Worm (Caenorhabditis elegans) whole organism, L1 larva: ENCODE measurements around the gene T11G6.3.

ENCODE experiments used
- C16A3.4 ChIP-seq: fragments of 150-350 bp; optimal IDR thresholded peaks from 2 replicates; lab custom pipeline; 2014; ENCODE audit warnings: missing biosample characterization, missing genetic modification characterization
- F16B12.6 ChIP-seq: fragments of 150-350 bp; optimal IDR thresholded peaks from 2 replicates; lab custom pipeline; 2014; ENCODE audit warnings: missing biosample characterization, missing genetic modification characterization
- Y116A8C.19 ChIP-seq: sonication (generic microtip); optimal IDR thresholded peaks from 2 replicates; lab custom pipeline; 2016; ENCODE audit warnings: missing compliant biosample characterization, missing genetic modification characterization, borderline replicate concordance
- aha-1 ChIP-seq: fragments of 150-350 bp; optimal IDR thresholded peaks from 2 replicates; lab custom pipeline; 2014; ENCODE audit warnings: missing biosample characterization, missing genetic modification characterization
- alr-1 ChIP-seq: fragments of 200-800 bp; sonication (Bioruptor generic); optimal IDR thresholded peaks from 2 replicates; lab custom pipeline; 2018; ENCODE audit warnings: borderline replicate concordance, mild to moderate bottlenecking, missing genetic modification characterization, missing compliant biosample characterization
- ama-1 ChIP-seq: fragments of 150-350 bp; optimal IDR thresholded peaks from 2 replicates; lab custom pipeline; 2014
- ceh-63 ChIP-seq: fragments of 200-800 bp; sonication (Bioruptor generic); optimal IDR thresholded peaks from 2 replicates; lab custom pipeline; 2018; ENCODE audit warnings: mild to moderate bottlenecking, missing genetic modification characterization, missing compliant biosample characterization
- egl-13 ChIP-seq: sonication (generic microtip); optimal IDR thresholded peaks from 2 replicates; lab custom pipeline; 2016; ENCODE audit warnings: missing genotype, missing genetic modification reagents, missing genetic modification characterization, missing compliant biosample characterization
- egl-27 ChIP-seq, 2 experiments: fragments of 150-350 bp in 1 of 2; sonication (generic microtip); optimal IDR thresholded peaks; 3 replicates each; lab custom pipeline; 2017 to 2018; ENCODE audit warnings: missing biosample characterization in 2 of 2, missing genetic modification characterization in 2 of 2, missing genetic modification reagents in 2 of 2
- elt-2 ChIP-seq: sonication (generic microtip); optimal IDR thresholded peaks from 2 replicates; lab custom pipeline; 2016; ENCODE audit warnings: missing genetic modification characterization, mild to moderate bottlenecking, inconsistent platforms, missing compliant biosample characterization, missing genetic modification reagents
- elt-3 ChIP-seq, 6 experiments: fragments of 150-350 bp in 1 of 6; sonication (generic microtip); optimal IDR thresholded peaks; 2 replicates each; lab custom pipeline; 2017 to 2018; ENCODE audit warnings: missing biosample characterization in 6 of 6, missing genetic modification characterization in 6 of 6, inconsistent platforms in 1 of 6
- ets-5 ChIP-seq: fragments of 200-800 bp; sonication (Bioruptor generic); IDR thresholded peaks from 2 replicates; pipeline ENCODE4 v1.3.6; 2022; ENCODE audit warnings: missing genetic modification characterization, missing compliant biosample characterization
- fkh-4 ChIP-seq: sonication (generic microtip); optimal IDR thresholded peaks from 2 replicates; lab custom pipeline; 2016; ENCODE audit warnings: missing compliant biosample characterization, missing genetic modification characterization, borderline replicate concordance
- grh-1 ChIP-seq: fragments of 200-800 bp; sonication (Bioruptor generic); IDR thresholded peaks from 2 replicates; pipeline ENCODE4 v1.3.6; 2022; ENCODE audit warnings: missing genetic modification reagents, missing genetic modification characterization, missing compliant biosample characterization
- isw-1 ChIP-seq: fragments of 200-800 bp; sonication (Bioruptor generic); IDR thresholded peaks from 2 replicates; pipeline ENCODE4 v1.3.6; 2022; ENCODE audit warnings: missing genetic modification characterization, missing compliant biosample characterization
- lin-13 ChIP-seq: fragments of 150-350 bp; optimal IDR thresholded peaks from 2 replicates; lab custom pipeline; 2014; ENCODE audit warnings: missing biosample characterization, missing genetic modification reagents, missing genetic modification characterization
- lin-35 ChIP-seq, 2 experiments: fragments of 150-350 bp; optimal IDR thresholded peaks; 2 replicates each; lab custom pipeline; 2014; ENCODE audit warnings: missing biosample characterization in 2 of 2, missing genetic modification characterization in 2 of 2, missing genetic modification reagents in 2 of 2
- lin-39 ChIP-seq: fragments of 150-350 bp; optimal IDR thresholded peaks from 2 replicates; lab custom pipeline; 2014; ENCODE audit warnings: missing biosample characterization, missing genetic modification reagents, missing genetic modification characterization
- lir-3 ChIP-seq: sonication (generic microtip); optimal IDR thresholded peaks from 2 replicates; lab custom pipeline; 2016; ENCODE audit warnings: mild to moderate bottlenecking, missing genetic modification characterization, moderate library complexity, missing compliant biosample characterization; ENCODE audit not compliant: poor library complexity
- lsy-2 ChIP-seq, 2 experiments: fragments of 150-350 bp; optimal IDR thresholded peaks; 2 replicates each; lab custom pipeline; 2014; ENCODE audit warnings: missing biosample characterization in 2 of 2, missing genetic modification characterization in 2 of 2
- nhr-20 ChIP-seq: sonication (generic microtip); optimal IDR thresholded peaks from 2 replicates; lab custom pipeline; 2016; ENCODE audit warnings: mild to moderate bottlenecking, missing genetic modification characterization, missing compliant biosample characterization
- nhr-47 ChIP-seq: sonication (generic microtip); optimal IDR thresholded peaks from 2 replicates; lab custom pipeline; 2016; ENCODE audit warnings: mild to moderate bottlenecking, missing genetic modification characterization, moderate library complexity, missing compliant biosample characterization
- nhr-84 ChIP-seq: sonication (generic microtip); optimal IDR thresholded peaks from 2 replicates; lab custom pipeline; 2017; ENCODE audit warnings: missing biosample characterization, missing genetic modification characterization
- nhr-85 ChIP-seq: sonication (generic microtip); peaks from one replicate; lab custom pipeline; 2016; ENCODE audit warnings: missing genetic modification characterization, inconsistent platforms, missing compliant biosample characterization
- nhr-90 ChIP-seq: sonication (generic microtip); optimal IDR thresholded peaks from 2 replicates; lab custom pipeline; 2016; ENCODE audit warnings: mild to moderate bottlenecking, missing genetic modification characterization, missing compliant biosample characterization; ENCODE audit not compliant: poor library complexity
- pqm-1 ChIP-seq: sonication (generic microtip); optimal IDR thresholded peaks from 3 replicates; lab custom pipeline; 2017; ENCODE audit warnings: missing biosample characterization, missing genetic modification characterization
- rnt-1 ChIP-seq: sonication (generic microtip); optimal IDR thresholded peaks from 2 replicates; lab custom pipeline; 2016; ENCODE audit warnings: mild to moderate bottlenecking, missing genetic modification characterization, moderate library complexity, missing compliant biosample characterization
- sox-4 ChIP-seq: sonication (generic microtip); optimal IDR thresholded peaks from 2 replicates; lab custom pipeline; 2016; ENCODE audit warnings: missing genetic modification characterization, missing compliant biosample characterization
- swsn-7 ChIP-seq: sonication (generic microtip); optimal IDR thresholded peaks from 2 replicates; lab custom pipeline; 2016; ENCODE audit warnings: missing genetic modification characterization, missing compliant biosample characterization
- unc-30 ChIP-seq: sonication (generic microtip); optimal IDR thresholded peaks from 2 replicates; lab custom pipeline; 2017; ENCODE audit warnings: missing biosample characterization, missing genetic modification characterization
- unc-62 ChIP-seq: fragments of 150-350 bp; optimal IDR thresholded peaks from 2 replicates; lab custom pipeline; 2014; ENCODE audit warnings: missing biosample characterization, missing genetic modification reagents, missing genetic modification characterization
- unc-86 ChIP-seq: sonication (generic microtip); optimal IDR thresholded peaks from 2 replicates; lab custom pipeline; 2016; ENCODE audit warnings: missing genetic modification characterization, missing compliant biosample characterization
- vab-15 ChIP-seq: sonication (generic microtip); optimal IDR thresholded peaks from 2 replicates; lab custom pipeline; 2017; ENCODE audit warnings: missing genotype, mild to moderate bottlenecking, missing genetic modification characterization, missing compliant biosample characterization
- zag-1 ChIP-seq: fragments of 150-350 bp; optimal IDR thresholded peaks from 2 replicates; lab custom pipeline; 2014; ENCODE audit warnings: missing biosample characterization, missing genetic modification characterization
- ztf-11 ChIP-seq, 2 experiments: sonication (generic microtip); optimal IDR thresholded peaks; 2 replicates each; lab custom pipeline; 2016 to 2017; ENCODE audit warnings: missing genetic modification characterization in 2 of 2, missing biosample characterization in 1 of 2, missing compliant biosample characterization in 1 of 2

T11G6.3 gene

DNA sequence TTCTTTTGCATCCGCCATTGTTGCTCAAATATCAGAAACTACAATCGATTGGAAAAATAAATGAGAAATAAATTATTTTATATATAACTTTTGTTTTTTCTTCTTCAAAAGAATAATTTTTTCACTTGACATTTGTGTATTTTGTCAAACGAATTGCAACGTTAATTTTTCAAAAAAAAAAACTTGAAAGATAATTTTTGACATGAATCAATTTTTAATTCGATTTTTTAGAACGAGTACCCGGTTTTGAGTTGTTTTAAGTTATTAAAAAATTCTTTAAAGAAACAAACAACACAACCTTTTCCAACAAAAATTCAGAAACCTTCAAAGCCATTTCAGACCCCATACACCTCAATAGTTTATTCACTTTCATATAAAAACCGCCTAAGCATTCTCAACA lies 29.2 kb upstream of the T11G6.3 start, which contains the start of gene F13E9.5:
TSS of gene F13E9.5 (minus strand) at position 101 of the 400 bp plus-strand sequence.
- no peak for TF ChIP-seq alr-1 (tag; lab: Kevin White, UChicago)
- no peak for TF ChIP-seq ama-1 (lab: Kevin White, UChicago)

DNA sequence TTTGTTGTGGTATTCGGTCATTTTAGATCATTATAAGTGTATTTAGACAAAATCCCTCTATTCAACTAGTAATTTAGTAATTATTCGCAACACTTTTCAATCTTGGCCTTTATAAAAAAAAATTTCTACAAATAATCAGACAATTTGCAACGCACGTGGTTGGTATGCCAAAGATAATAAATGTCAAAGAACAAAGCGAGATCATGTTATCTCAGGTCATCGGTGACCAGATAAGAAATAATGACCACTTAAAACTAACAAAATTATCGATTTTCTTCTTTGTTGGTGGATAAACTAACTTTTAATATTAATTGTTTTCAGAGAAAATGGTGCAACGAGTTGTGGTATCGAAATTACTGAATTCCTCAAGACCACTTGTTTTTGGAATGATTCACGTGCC lies 26.2 kb upstream of the T11G6.3 start, which contains the start of gene F13E9.13:
TSS of gene F13E9.13 (plus strand) at position 317 of the 400 bp plus-strand sequence.
- TF ChIP-seq elt-2 (tag; lab: Kevin White, UChicago) (peak; percentile 75), elt-3 (tag; optimal IDR thresholded peaks at IDR 0.05; lab: Kevin White, UChicago) (peak in 1 of 6 experiments; percentile 14), ztf-11 (tag; optimal IDR thresholded peaks at IDR 0.05; lab: Kevin White, UChicago) (no peak), nhr-20 (tag; lab: Kevin White, UChicago) (peak; percentile 19), egl-13 (tag; lab: Kevin White, UChicago) (no peak), unc-30 (no peak)
- TF ChIP-seq, all 84 proteins: peak for 3

ce11 chrIV:10880264-10880663 lies 25.2 kb upstream of the T11G6.3 start, which contains the start of gene fipr-15:
TSS of gene fipr-15 (plus strand) at chrIV:10880564.
- TF ChIP-seq nhr-47 (tag; lab: Kevin White, UChicago), result no peak
- TF ChIP-seq, all 84 proteins: peak for 0

DNA sequence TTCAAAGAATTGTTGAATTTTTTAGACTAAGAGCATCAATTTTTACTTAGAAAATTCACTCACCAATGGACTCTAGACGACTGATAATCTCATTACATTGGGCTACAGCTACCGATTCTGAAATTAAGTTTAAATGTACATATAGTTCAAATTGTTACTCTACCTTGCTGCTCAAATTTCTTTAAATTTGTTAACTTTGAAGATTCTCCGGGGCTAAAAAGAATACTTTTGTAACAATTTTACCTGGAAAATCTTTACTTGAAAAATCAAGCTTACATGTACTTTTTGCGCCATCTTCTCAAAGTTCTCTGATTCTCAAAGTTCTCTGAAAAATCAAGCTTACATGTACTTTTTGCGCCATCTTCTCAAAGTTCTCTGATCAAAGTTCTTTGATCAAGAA lies 24.5 kb upstream of the T11G6.3 start, which contains the start of gene sdz-13:
TSS of gene sdz-13 (minus strand) at position 101 of the 400 bp plus-strand sequence.
- TF ChIP-seq egl-27 (tag; optimal IDR thresholded peaks at IDR 0.05; lab: Kevin White, UChicago), result no peak
- no peak for TF ChIP-seq lin-35 (GFP tag; optimal IDR thresholded peaks at IDR 0.05; lab: Kevin White, UChicago)
- TF ChIP-seq swsn-7, result no peak
- no peak for TF ChIP-seq vab-15
- TF ChIP-seq lsy-2 (tag; optimal IDR thresholded peaks at IDR 0.05; lab: Kevin White, UChicago), result no peak
- TF ChIP-seq egl-13 (tag; lab: Kevin White, UChicago), result no peak
- TF ChIP-seq unc-62 (GFP tag; lab: Kevin White, UChicago), result no peak
- TF ChIP-seq C16A3.4, result no peak
- TF ChIP-seq grh-1 (GFP tag; lab: Robert Waterston, UW), result no peak
- no peak for TF ChIP-seq sox-4 (tag; lab: Kevin White, UChicago)
- no peak for TF ChIP-seq elt-2 (tag; lab: Kevin White, UChicago)
- no peak for TF ChIP-seq lin-13 (GFP tag; lab: Kevin White, UChicago)
- no peak for TF ChIP-seq unc-86

DNA sequence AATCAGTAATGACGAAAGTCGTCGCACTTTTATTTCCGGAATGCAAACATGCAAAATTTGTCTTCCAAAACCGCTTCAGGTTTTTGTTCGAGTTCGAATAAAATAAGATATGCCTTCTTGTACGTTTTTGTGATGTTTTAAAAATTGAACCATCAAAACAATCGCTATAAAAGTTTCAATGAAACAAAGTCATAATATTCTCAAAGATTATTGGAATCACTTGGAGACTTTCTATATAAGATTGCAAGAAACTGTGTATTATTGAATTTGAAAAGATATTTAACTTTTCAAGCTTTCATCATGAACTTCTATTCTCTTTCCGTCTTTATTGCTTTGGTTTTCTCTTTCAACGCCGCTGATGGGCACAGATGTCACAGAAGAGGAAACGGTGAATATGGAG lies 21.8 kb upstream of the T11G6.3 start, which contains the start of gene fipr-14:
TSS of gene fipr-14 (plus strand) at position 301 of the 400 bp plus-strand sequence.
- no peak for TF ChIP-seq sox-4 (tag; lab: Kevin White, UChicago)
- TF ChIP-seq aha-1 (tag; lab: Kevin White, UChicago), result no peak
- TF ChIP-seq pqm-1 (tag; lab: Kevin White, UChicago), result no peak

DNA sequence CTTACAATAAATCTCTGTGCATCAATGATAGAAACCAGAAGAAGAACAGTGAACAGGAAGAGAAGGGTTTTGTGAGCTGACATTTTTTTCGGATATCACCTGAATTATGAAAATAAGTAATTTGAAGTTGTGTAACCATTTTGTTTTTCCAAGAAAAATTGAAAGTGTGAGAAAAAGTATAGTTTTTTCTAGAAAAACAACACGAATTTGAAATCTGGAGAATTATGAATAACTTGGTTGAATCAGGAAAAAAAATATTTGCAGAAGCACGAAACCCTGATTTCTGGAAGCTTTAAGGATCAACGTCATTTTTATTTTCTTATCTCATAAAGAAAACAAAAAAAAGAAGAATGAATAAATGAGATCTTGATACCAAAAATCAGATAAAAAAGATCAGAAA lies 19.5 kb upstream of the T11G6.3 start, which contains the start of gene F13E9.12:
TSS of gene F13E9.12 (minus strand) at position 101 of the 400 bp plus-strand sequence.
- TF ChIP-seq rnt-1 (no peak), zag-1 (tag; lab: Kevin White, UChicago) (no peak), fkh-4 (no peak), swsn-7 (no peak), F16B12.6 (tag; lab: Kevin White, UChicago) (no peak), sox-4 (tag; lab: Kevin White, UChicago) (no peak), Y116A8C.19 (no peak), lir-3 (tag; lab: Kevin White, UChicago) (no peak), ceh-63 (GFP tag; lab: Kevin White, UChicago) (no peak), alr-1 (tag; lab: Kevin White, UChicago) (no peak), nhr-90 (tag; lab: Kevin White, UChicago) (no peak), nhr-84 (no peak), ets-5 (no peak), isw-1 (GFP tag; lab: Robert Waterston, UW) (no peak), lin-35 (GFP tag; optimal IDR thresholded peaks at IDR 0.05; lab: Kevin White, UChicago) (no peak), lin-39 (tag; lab: Kevin White, UChicago) (no peak), nhr-85 (tag; lab: Kevin White, UChicago) (no peak)
